Fruit fly (Drosophila melanogaster) whole organism, adult: Measurements from ENCODE around the gene rtet.

Experiments used
- CG5204 ChIP-seq: fragments of 200-800 bp; sonication (Bioruptor generic); optimal IDR thresholded peaks from 2 replicates; lab custom pipeline; 2016; ENCODE audit warnings: missing biosample characterization, missing genetic modification characterization
- Crg-1 ChIP-seq: fragments of 200-800 bp; sonication (Bioruptor generic); optimal IDR thresholded peaks from 2 replicates; lab custom pipeline; 2016; ENCODE audit warnings: missing biosample characterization, missing genetic modification characterization
- bab1 ChIP-seq: fragments of 200-800 bp; sonication (Bioruptor generic); optimal IDR thresholded peaks from 3 replicates; lab custom pipeline; 2019; ENCODE audit warnings: missing biosample characterization, mild to moderate bottlenecking, missing genetic modification characterization, moderate library complexity
- cic ChIP-seq: fragments of 200-800 bp; sonication (Bioruptor generic); optimal IDR thresholded peaks from 2 replicates; lab custom pipeline; 2017; ENCODE audit warnings: missing biosample characterization, mild to moderate bottlenecking, missing genetic modification characterization, moderate library complexity
- ovo ChIP-seq: fragments of 200-800 bp; sonication (Bioruptor generic); optimal IDR thresholded peaks from 2 replicates; lab custom pipeline; 2016; ENCODE audit warnings: missing biosample characterization, missing genetic modification characterization

dm6 chr3R:21092036-21092435, 16.2 kb upstream of the rtet start:
- TF ChIP-seq Crg-1 (GFP tag; lab: Kevin White, UChicago) (no peak), ovo (GFP tag; lab: Kevin White, UChicago) (no peak), cic (GFP tag; lab: Kevin White, UChicago) (no peak), CG5204 (GFP tag; lab: Kevin White, UChicago) (no peak), bab1 (no peak)
